Fruit fly (Drosophila melanogaster): ENCODE measurements around the gene CG15554.

The CG15554 gene

dm6 chr3R:31125746-31126199 is at the start of gene CG15554:
Gene CG15554, plus strand, starts transcription at chr3R:31126149.
- no peak for TF ChIP-seq noc (tag; optimal IDR thresholded peaks at IDR 0.05)

dm6 chr3R:31086394-31086793 is 39.6 kb upstream of the CG15554 start:
- TF ChIP-seq noc (tag; optimal IDR thresholded peaks at IDR 0.05) = no peak

dm6 chr3R:31089985-31090384 is 36.0 kb upstream of the CG15554 start:
- TF ChIP-seq noc (tag; optimal IDR thresholded peaks at IDR 0.05) = no peak

- TF ChIP-seq noc (tag; optimal IDR thresholded peaks at IDR 0.05) = no peak
Observed at dm6 chr3R:31097221-31097620, 28.7 kb upstream of the CG15554 start, which contains the start of gene CG11317. Gene CG11317, minus strand, starts transcription at chr3R:31097321.

- no peak for TF ChIP-seq noc (tag; optimal IDR thresholded peaks at IDR 0.05)
Observed at dm6 chr3R:31101069-31101468, 24.9 kb upstream of the CG15554 start, which contains the start of gene CG15553. Gene CG15553, minus strand, starts transcription at chr3R:31101169.

- no peak for TF ChIP-seq noc (tag; optimal IDR thresholded peaks at IDR 0.05)
Observed at dm6 chr3R:31109126-31109525, 16.8 kb upstream of the CG15554 start, which contains the start of gene Mayo. Gene Mayo, minus strand, starts transcription at chr3R:31109191.

dm6 chr3R:31119854-31120423 is 6.0 kb upstream of the CG15554 start:
- no peak for TF ChIP-seq noc (tag; optimal IDR thresholded peaks at IDR 0.05)

- TF ChIP-seq noc (tag; optimal IDR thresholded peaks at IDR 0.05) = no peak
Observed at dm6 chr3R:31123315-31123714, 2.6 kb upstream of the CG15554 start, which contains the start of gene Prosalpha3T. Gene Prosalpha3T, minus strand, starts transcription at chr3R:31123415.

- TF ChIP-seq noc (tag; optimal IDR thresholded peaks at IDR 0.05) = no peak
Observed at dm6 chr3R:31127357-31127775, 1.4 kb downstream of the CG15554 start.

- no peak for TF ChIP-seq noc (tag; optimal IDR thresholded peaks at IDR 0.05)
Observed at dm6 chr3R:31130566-31130965, 4.6 kb downstream of the CG15554 start, which contains the start of gene Ktch. Gene Ktch, minus strand, starts transcription at chr3R:31130666.

dm6 chr3R:31134056-31134455 is 8.1 kb downstream of the CG15554 start, which contains the start of gene Gycbeta100B:
Gene Gycbeta100B, plus strand, starts transcription at chr3R:31134392.
- no peak for TF ChIP-seq noc (tag; optimal IDR thresholded peaks at IDR 0.05)

dm6 chr3R:31141691-31142090 is 15.7 kb downstream of the CG15554 start:
- TF ChIP-seq noc (tag; optimal IDR thresholded peaks at IDR 0.05) = no peak

dm6 chr3R:31146920-31147319 is 21.0 kb downstream of the CG15554 start:
- no peak for TF ChIP-seq noc (tag; optimal IDR thresholded peaks at IDR 0.05)

dm6 chr3R:31168429-31168828 is 42.5 kb downstream of the CG15554 start:
- no peak for TF ChIP-seq noc (tag; optimal IDR thresholded peaks at IDR 0.05)

- no peak for TF ChIP-seq noc (tag; optimal IDR thresholded peaks at IDR 0.05)
Observed at dm6 chr3R:31168968-31169367, 43.0 kb downstream of the CG15554 start, which contains the start of gene stops. Gene stops, minus strand, starts transcription at chr3R:31169106.

All from whole organism, larva.